Worm (Caenorhabditis elegans): ENCODE results near the gene vab-1.

- TF ChIP-seq ama-1 (optimal IDR thresholded peaks at IDR 0.05) (no peak), D1046.2 (GFP tag; IDR thresholded peaks at IDR 0.05) (peak; percentile 47; the same call in 1 of the 2 replicates), pha-4 (GFP tag; IDR thresholded peaks at IDR 0.05) (peak; percentile 57; the same call in 1 of the 2 replicates), pha-4 (tag; optimal IDR thresholded peaks at IDR 0.05) (no peak), unc-62 (GFP tag; optimal IDR thresholded peaks at IDR 0.05 in 1 of 2) (no peak), unc-62 (tag; optimal IDR thresholded peaks at IDR 0.05) (no peak), mdt-29 (GFP tag; IDR thresholded peaks at IDR 0.05) (no peak), ZK546.5 (tag; optimal IDR thresholded peaks at IDR 0.05) (no peak), ztf-7 (tag; optimal IDR thresholded peaks at IDR 0.05) (no peak), dpl-1 (GFP tag; optimal IDR thresholded peaks at IDR 0.05) (no peak), pqm-1 (tag; optimal IDR thresholded peaks at IDR 0.05) (no peak), nhr-11 (tag; optimal IDR thresholded peaks at IDR 0.05) (no peak), duxl-1 (tag; optimal IDR thresholded peaks at IDR 0.05; ENCODE audit: poor library complexity) (no peak), ctbp-1 (GFP tag; IDR thresholded peaks at IDR 0.05) (no peak), snpc-4 (tag; optimal IDR thresholded peaks at IDR 0.05) (no peak)
Observed at ce11 chrII:4565205-4565604, 6.6 kb upstream of the vab-1 start.

Data from whole organism, L4 larva.